Worm (Caenorhabditis elegans) whole organism, early embryonic: Measurements from ENCODE around the gene F55E10.1.

Experiments
- aly-1 ChIP-seq: sonication (generic microtip); optimal IDR thresholded peaks from 2 replicates; lab custom pipeline; 2016; ENCODE audit warnings: missing genetic modification characterization, missing compliant biosample characterization
- ama-1 ChIP-seq: fragments of 150-350 bp; optimal IDR thresholded peaks from 2 replicates; lab custom pipeline; 2014
- ceh-13 ChIP-seq: fragments of 200-800 bp; sonication (Bioruptor generic); optimal IDR thresholded peaks from 2 replicates; lab custom pipeline; 2018; ENCODE audit warnings: mild to moderate bottlenecking, missing genetic modification characterization, missing compliant biosample characterization
- ceh-36 ChIP-seq: sonication (generic microtip); optimal IDR thresholded peaks from 2 replicates; lab custom pipeline; 2016; ENCODE audit warnings: missing genetic modification characterization, inconsistent platforms, missing compliant biosample characterization
- ets-7 ChIP-seq: sonication (generic microtip); optimal IDR thresholded peaks from 2 replicates; lab custom pipeline; 2016; ENCODE audit warnings: missing genotype, missing genetic modification characterization, missing compliant biosample characterization
- flt-1 ChIP-seq: fragments of 200-800 bp; sonication (Bioruptor generic); IDR thresholded peaks from 2 replicates; pipeline ENCODE4 v1.3.6; 2022; ENCODE audit warnings: missing genetic modification characterization, missing compliant biosample characterization
- hmbx-1 ChIP-seq: sonication (generic microtip); optimal IDR thresholded peaks from 2 replicates; lab custom pipeline; 2016; ENCODE audit warnings: mild to moderate bottlenecking, missing genetic modification characterization, missing compliant biosample characterization
- hmg-4 ChIP-seq: fragments of 200-800 bp; sonication (Bioruptor generic); optimal IDR thresholded peaks from 2 replicates; lab custom pipeline; 2018; ENCODE audit warnings: mild to moderate bottlenecking, missing genetic modification characterization, missing compliant biosample characterization
- hnd-1 ChIP-seq: sonication (generic microtip); optimal IDR thresholded peaks from 2 replicates; lab custom pipeline; 2016; ENCODE audit warnings: missing genetic modification characterization, missing compliant biosample characterization
- scrt-1 ChIP-seq: fragments of 200-800 bp; sonication (Bioruptor generic); IDR thresholded peaks from 2 replicates; pipeline ENCODE4 v1.3.6; 2022; ENCODE audit warnings: missing genetic modification characterization, missing compliant biosample characterization
- tbx-11 ChIP-seq: fragments of 200-800 bp; sonication (Bioruptor generic); IDR thresholded peaks from 2 replicates; pipeline ENCODE4 v1.3.6; 2022; ENCODE audit warnings: missing genetic modification characterization, missing compliant biosample characterization
- tbx-37 ChIP-seq: fragments of 200-800 bp; sonication (Bioruptor generic); conservative IDR thresholded peaks from 2 replicates; pipeline ENCODE4 v1.3.6; 2022; ENCODE audit warnings: missing genetic modification reagents, missing genetic modification characterization, missing compliant biosample characterization
- tra-4 ChIP-seq: sonication (generic microtip); optimal IDR thresholded peaks from 2 replicates; lab custom pipeline; 2017; ENCODE audit warnings: missing genetic modification characterization, missing compliant biosample characterization

DNA sequence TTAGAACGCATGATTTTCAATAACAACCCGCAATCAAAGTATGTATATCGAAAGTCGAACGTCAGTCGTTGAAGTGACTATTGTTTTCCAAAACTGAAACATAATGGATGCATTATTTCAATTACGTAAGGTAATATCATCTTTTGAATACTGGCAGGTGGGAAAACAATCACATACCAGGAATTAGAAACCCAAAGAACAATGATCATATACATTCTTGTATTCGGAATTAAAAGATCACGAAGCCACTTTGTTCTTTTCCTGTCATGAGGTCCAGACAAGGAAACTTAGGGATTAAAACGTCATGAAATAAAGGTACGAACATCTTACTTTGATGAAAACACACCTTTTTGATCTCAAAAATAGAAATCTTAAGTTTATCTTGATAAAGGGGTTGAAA is 20.6 kb downstream of the F55E10.1 start:
- TF ChIP-seq aly-1 (no peak), scrt-1 (no peak), ama-1 (no peak), hmbx-1 (tag; lab: Kevin White, UChicago) (no peak), flt-1 (GFP tag; lab: Robert Waterston, UW) (no peak), hmg-4 (GFP tag; lab: Kevin White, UChicago) (no peak), ceh-36 (no peak), ets-7 (no peak), hnd-1 (tag; lab: Kevin White, UChicago) (no peak), tra-4 (tag; lab: Kevin White, UChicago) (no peak), tbx-37 (GFP tag; lab: Robert Waterston, UW) (no peak), tbx-11 (GFP tag; lab: Robert Waterston, UW) (no peak), ceh-13 (GFP tag; lab: Kevin White, UChicago) (no peak)
